Worm (Caenorhabditis elegans) whole organism, mixed stage, embryonic: ENCODE results near the gene C06G3.8.

ENCODE experiments used
- M03D4.4 ChIP-seq: sonication (generic microtip); optimal IDR thresholded peaks from 2 replicates; lab custom pipeline; 2017; ENCODE audit warnings: mild to moderate bottlenecking, missing genetic modification characterization, missing compliant biosample characterization
- bed-3 ChIP-seq: fragments of 200-800 bp; sonication (Bioruptor generic); optimal IDR thresholded peaks from 3 replicates; lab custom pipeline; 2018; ENCODE audit warnings: mild to moderate bottlenecking, missing genetic modification characterization, moderate library complexity, missing compliant biosample characterization
- blmp-1 ChIP-seq: fragments of 150-350 bp; optimal IDR thresholded peaks from 2 replicates; lab custom pipeline; 2014; ENCODE audit warnings: missing biosample characterization, missing genetic modification characterization
- ceh-39 ChIP-seq: fragments of 150-350 bp; optimal IDR thresholded peaks from 2 replicates; lab custom pipeline; 2014; ENCODE audit warnings: missing biosample characterization, missing genetic modification characterization
- ceh-43 ChIP-seq: fragments of 200-800 bp; sonication (Bioruptor generic); optimal IDR thresholded peaks from 2 replicates; lab custom pipeline; 2018; ENCODE audit warnings: mild to moderate bottlenecking, missing genetic modification characterization, moderate library complexity, missing compliant biosample characterization
- ceh-83 ChIP-seq: fragments of 200-800 bp; sonication (Bioruptor generic); optimal IDR thresholded peaks from 2 replicates; lab custom pipeline; 2018; ENCODE audit warnings: mild to moderate bottlenecking, missing genetic modification characterization, missing compliant biosample characterization
- ces-1 ChIP-seq: fragments of 150-350 bp; optimal IDR thresholded peaks from 2 replicates; lab custom pipeline; 2014; ENCODE audit warnings: missing biosample characterization, missing genetic modification reagents, missing genetic modification characterization
- cnd-1 ChIP-seq: fragments of 200-800 bp; sonication (Bioruptor generic); optimal IDR thresholded peaks from 2 replicates; lab custom pipeline; 2018; ENCODE audit warnings: mild to moderate bottlenecking, missing genetic modification characterization, missing compliant biosample characterization
- drap-1 ChIP-seq: fragments of 200-800 bp; sonication (Bioruptor generic); optimal IDR thresholded peaks from 3 replicates; lab custom pipeline; 2018; ENCODE audit warnings: mild to moderate bottlenecking, missing genetic modification characterization, missing compliant biosample characterization
- elt-1 ChIP-seq: sonication (generic microtip); optimal IDR thresholded peaks from 2 replicates; lab custom pipeline; 2017; ENCODE audit warnings: missing genetic modification characterization, mild to moderate bottlenecking, missing compliant biosample characterization, antibody characterized with exemption, moderate library complexity, borderline replicate concordance; ENCODE audit not compliant: insufficient read depth
- elt-3 ChIP-seq: fragments of 150-350 bp; optimal IDR thresholded peaks from 2 replicates; lab custom pipeline; 2014; ENCODE audit warnings: missing biosample characterization, missing genetic modification characterization
- flh-1 ChIP-seq: fragments of 200-800 bp; sonication (Bioruptor generic); optimal IDR thresholded peaks from 2 replicates; lab custom pipeline; 2018; ENCODE audit warnings: mild to moderate bottlenecking, missing genetic modification characterization, moderate library complexity, missing compliant biosample characterization
- ham-2 ChIP-seq: fragments of 200-800 bp; sonication (Bioruptor generic); optimal IDR thresholded peaks from 2 replicates; lab custom pipeline; 2018; ENCODE audit warnings: mild to moderate bottlenecking, missing genetic modification characterization, missing compliant biosample characterization
- hlh-1 ChIP-seq: fragments of 150-350 bp; optimal IDR thresholded peaks from 2 replicates; lab custom pipeline; 2014; ENCODE audit warnings: missing biosample characterization, missing genetic modification reagents, missing genetic modification characterization
- lin-13 ChIP-seq: fragments of 150-350 bp; optimal IDR thresholded peaks from 2 replicates; lab custom pipeline; 2014; ENCODE audit warnings: missing biosample characterization, missing genetic modification characterization
- lsy-2 ChIP-seq: fragments of 150-350 bp; optimal IDR thresholded peaks from 2 replicates; lab custom pipeline; 2014; ENCODE audit warnings: missing biosample characterization, missing genetic modification characterization
- mab-5 ChIP-seq: fragments of 150-350 bp; optimal IDR thresholded peaks from 2 replicates; lab custom pipeline; 2014; ENCODE audit warnings: missing biosample characterization, missing genetic modification characterization
- mep-1 ChIP-seq: fragments of 150-350 bp; optimal IDR thresholded peaks from 2 replicates; lab custom pipeline; 2017; ENCODE audit warnings: missing biosample characterization, missing genetic modification reagents, missing genetic modification characterization, inconsistent platforms
- mls-2 ChIP-seq: sonication (generic microtip); optimal IDR thresholded peaks from 2 replicates; lab custom pipeline; 2016; ENCODE audit warnings: mild to moderate bottlenecking, missing genetic modification characterization, moderate library complexity, missing compliant biosample characterization
- nhr-12 ChIP-seq: fragments of 150-350 bp; optimal IDR thresholded peaks from 2 replicates; lab custom pipeline; 2014; ENCODE audit warnings: missing biosample characterization, missing genetic modification characterization
- nhr-2 ChIP-seq: fragments of 150-350 bp; optimal IDR thresholded peaks from 2 replicates; lab custom pipeline; 2014; ENCODE audit warnings: missing biosample characterization, missing genetic modification characterization
- nhr-237 ChIP-seq: fragments of 150-350 bp; optimal IDR thresholded peaks from 2 replicates; lab custom pipeline; 2014; ENCODE audit warnings: missing biosample characterization, missing genetic modification characterization
- nhr-28 ChIP-seq: fragments of 150-350 bp; optimal IDR thresholded peaks from 2 replicates; lab custom pipeline; 2014; ENCODE audit warnings: missing biosample characterization, missing genetic modification characterization
- nhr-76 ChIP-seq: sonication (generic microtip); optimal IDR thresholded peaks from 2 replicates; lab custom pipeline; 2017; ENCODE audit warnings: missing biosample characterization, missing genetic modification characterization
- pha-4 ChIP-seq: fragments of 150-350 bp; optimal IDR thresholded peaks from 2 replicates; lab custom pipeline; 2018; ENCODE audit warnings: missing biosample characterization, missing genetic modification reagents, missing genetic modification characterization
- sem-2 ChIP-seq: fragments of 200-800 bp; sonication (Bioruptor generic); optimal IDR thresholded peaks from 2 replicates; lab custom pipeline; 2018; ENCODE audit warnings: mild to moderate bottlenecking, missing genetic modification characterization, missing compliant biosample characterization
- snpc-4 ChIP-seq: fragments of 150-350 bp; optimal IDR thresholded peaks from 2 replicates; lab custom pipeline; 2014; ENCODE audit warnings: missing biosample characterization, missing genetic modification characterization
- sptf-1 ChIP-seq: sonication (generic microtip); optimal IDR thresholded peaks from 2 replicates; lab custom pipeline; 2017; ENCODE audit warnings: mild to moderate bottlenecking, missing genetic modification characterization, moderate library complexity, missing compliant biosample characterization
- tbx-8 ChIP-seq: fragments of 200-800 bp; sonication (Bioruptor generic); optimal IDR thresholded peaks from 2 replicates; lab custom pipeline; 2018; ENCODE audit warnings: mild to moderate bottlenecking, missing genetic modification characterization, moderate library complexity, missing compliant biosample characterization
- unc-120 ChIP-seq: sonication (generic microtip); optimal IDR thresholded peaks from 2 replicates; lab custom pipeline; 2017; ENCODE audit warnings: missing genetic modification characterization, missing compliant biosample characterization; ENCODE audit not compliant: poor library complexity, severe bottlenecking
- unc-39 ChIP-seq: fragments of 150-350 bp; optimal IDR thresholded peaks from 2 replicates; lab custom pipeline; 2014; ENCODE audit warnings: missing biosample characterization, missing genetic modification characterization
- unc-62 ChIP-seq: fragments of 150-350 bp; optimal IDR thresholded peaks from 2 replicates; lab custom pipeline; 2014; ENCODE audit warnings: missing biosample characterization, missing genetic modification reagents, missing genetic modification characterization
- zip-8 ChIP-seq: fragments of 150-350 bp; optimal IDR thresholded peaks from 2 replicates; lab custom pipeline; 2014; ENCODE audit warnings: missing biosample characterization, missing genetic modification characterization
- ztf-11 ChIP-seq: fragments of 150-350 bp; optimal IDR thresholded peaks from 2 replicates; lab custom pipeline; 2014; ENCODE audit warnings: missing biosample characterization, missing genetic modification characterization

The C06G3.8 gene

ce11 chrIV:7020630-7021029 is 11.7 kb downstream of the C06G3.8 start:
- no peak for TF ChIP-seq bed-3 (GFP tag; lab: Kevin White, UChicago)
- no peak for TF ChIP-seq snpc-4 (tag; lab: Kevin White, UChicago)
- TF ChIP-seq ztf-11, result no peak
- TF ChIP-seq pha-4 (tag; lab: Kevin White, UChicago), result no peak
- no peak for TF ChIP-seq sem-2 (GFP tag; lab: Kevin White, UChicago)
- no peak for TF ChIP-seq tbx-8 (GFP tag; lab: Kevin White, UChicago)
- TF ChIP-seq unc-120 (tag; lab: Kevin White, UChicago), result no peak
- no peak for TF ChIP-seq blmp-1 (tag; lab: Kevin White, UChicago)
- no peak for TF ChIP-seq elt-1 (tag; lab: Kevin White, UChicago)
- no peak for TF ChIP-seq ceh-43 (GFP tag; lab: Kevin White, UChicago)
- TF ChIP-seq ceh-83 (GFP tag; lab: Kevin White, UChicago), result no peak
- no peak for TF ChIP-seq nhr-2 (tag; lab: Kevin White, UChicago)
- no peak for TF ChIP-seq ham-2 (GFP tag; lab: Kevin White, UChicago)
- TF ChIP-seq nhr-76, result no peak
- TF ChIP-seq, all 35 proteins: peak for 0

- no peak for TF ChIP-seq hlh-1 (tag; lab: Kevin White, UChicago)
- no peak for TF ChIP-seq ham-2 (GFP tag; lab: Kevin White, UChicago)
- TF ChIP-seq ceh-43 (GFP tag; lab: Kevin White, UChicago), result no peak
- TF ChIP-seq unc-62 (GFP tag; lab: Kevin White, UChicago), result no peak
- no peak for TF ChIP-seq nhr-237
- no peak for TF ChIP-seq pha-4 (tag; lab: Kevin White, UChicago)
- TF ChIP-seq drap-1, result no peak
- TF ChIP-seq snpc-4 (tag; lab: Kevin White, UChicago), result no peak
- TF ChIP-seq nhr-28 (tag; lab: Kevin White, UChicago), result no peak
- no peak for TF ChIP-seq ces-1 (GFP tag; lab: Kevin White, UChicago)
- TF ChIP-seq ceh-83 (GFP tag; lab: Kevin White, UChicago), result no peak
- no peak for TF ChIP-seq lsy-2 (tag; lab: Kevin White, UChicago)
- no peak for TF ChIP-seq nhr-76
- no peak for TF ChIP-seq unc-39 (tag; lab: Kevin White, UChicago)
- no peak for TF ChIP-seq blmp-1 (tag; lab: Kevin White, UChicago)
- no peak for TF ChIP-seq nhr-12 (tag; lab: Kevin White, UChicago)
- TF ChIP-seq sem-2 (GFP tag; lab: Kevin White, UChicago), result no peak
- no peak for TF ChIP-seq unc-120 (tag; lab: Kevin White, UChicago)
- no peak for TF ChIP-seq lin-13 (tag; lab: Kevin White, UChicago)
Measured at ce11 chrIV:7018623-7019022, 13.7 kb downstream of the C06G3.8 start.

- TF ChIP-seq nhr-2 (tag; lab: Kevin White, UChicago) (peak; percentile 92), ces-1 (GFP tag; lab: Kevin White, UChicago) (peak; percentile 83), ceh-83 (GFP tag; lab: Kevin White, UChicago) (no peak), zip-8 (tag; lab: Kevin White, UChicago) (no peak), ceh-43 (GFP tag; lab: Kevin White, UChicago) (no peak), sptf-1 (tag; lab: Kevin White, UChicago) (no peak), ham-2 (GFP tag; lab: Kevin White, UChicago) (no peak), nhr-12 (tag; lab: Kevin White, UChicago) (no peak), unc-120 (tag; lab: Kevin White, UChicago) (no peak), mab-5 (tag; lab: Kevin White, UChicago) (no peak), bed-3 (GFP tag; lab: Kevin White, UChicago) (no peak), mls-2 (tag; lab: Kevin White, UChicago) (peak; percentile 14), lin-13 (tag; lab: Kevin White, UChicago) (no peak), elt-1 (tag; lab: Kevin White, UChicago) (no peak), ztf-11 (no peak)
Measured at ce11 chrIV:7017123-7017674, 15.2 kb downstream of the C06G3.8 start, which contains the start of gene gldi-4. TSS of gene gldi-4 (plus strand) at chrIV:7017624.

ce11 chrIV:7016502-7016901 is 15.9 kb downstream of the C06G3.8 start:
- no peak for TF ChIP-seq unc-39 (tag; lab: Kevin White, UChicago)
- no peak for TF ChIP-seq mep-1 (tag; lab: Kevin White, UChicago)
- no peak for TF ChIP-seq tbx-8 (GFP tag; lab: Kevin White, UChicago)
- no peak for TF ChIP-seq hlh-1 (tag; lab: Kevin White, UChicago)
- peak; percentile 80 for TF ChIP-seq ces-1 (GFP tag; lab: Kevin White, UChicago)
- no peak for TF ChIP-seq elt-3
- TF ChIP-seq nhr-28 (tag; lab: Kevin White, UChicago), result no peak
- no peak for TF ChIP-seq ceh-39 (tag; lab: Kevin White, UChicago)
- TF ChIP-seq lsy-2 (tag; lab: Kevin White, UChicago), result peak; percentile 22
- TF ChIP-seq ceh-43 (GFP tag; lab: Kevin White, UChicago), result no peak
- no peak for TF ChIP-seq drap-1
- TF ChIP-seq mls-2 (tag; lab: Kevin White, UChicago), result no peak
- no peak for TF ChIP-seq blmp-1 (tag; lab: Kevin White, UChicago)
- TF ChIP-seq nhr-2 (tag; lab: Kevin White, UChicago), result no peak
- TF ChIP-seq sptf-1 (tag; lab: Kevin White, UChicago), result no peak
- TF ChIP-seq unc-62 (GFP tag; lab: Kevin White, UChicago), result peak; percentile 48
- TF ChIP-seq flh-1 (GFP tag; lab: Kevin White, UChicago), result no peak
- no peak for TF ChIP-seq ham-2 (GFP tag; lab: Kevin White, UChicago)
- no peak for TF ChIP-seq cnd-1 (tag; lab: Kevin White, UChicago)
- no peak for TF ChIP-seq ztf-11
- TF ChIP-seq unc-120 (tag; lab: Kevin White, UChicago), result peak; percentile 13
- no peak for TF ChIP-seq elt-1 (tag; lab: Kevin White, UChicago)
- no peak for TF ChIP-seq nhr-76
- no peak for TF ChIP-seq M03D4.4
- TF ChIP-seq nhr-12 (tag; lab: Kevin White, UChicago), result no peak
- TF ChIP-seq nhr-237, result peak; percentile 62
- no peak for TF ChIP-seq zip-8 (tag; lab: Kevin White, UChicago)
- no peak for TF ChIP-seq mab-5 (tag; lab: Kevin White, UChicago)
